Fruit fly (Drosophila melanogaster): ENCODE data around the gene Pex16.
A peak's percentile ranks its signal among the peaks of the same experiment; 100 is the strongest.

The Pex16 gene

dm6 chr3L:20747299-20747925 lies 30.7 kb downstream of the Pex16 start (continued):
- TF ChIP-seq spab (GFP tag; optimal IDR thresholded peaks at IDR 0.05) (no peak), Met (GFP tag; optimal IDR thresholded peaks at IDR 0.05) (peak; percentile 51), CG31627 (GFP tag; optimal IDR thresholded peaks at IDR 0.05) (peak; percentile 47), Blimp-1 (GFP tag; optimal IDR thresholded peaks at IDR 0.05) (peak; percentile 16), CG8319 (GFP tag; optimal IDR thresholded peaks at IDR 0.05) (no peak), Sox14 (GFP tag; optimal IDR thresholded peaks at IDR 0.05) (peak; percentile 2), dsx (GFP tag; optimal IDR thresholded peaks at IDR 0.05; ENCODE audit: poor library complexity, severe bottlenecking) (no peak), lz (GFP tag; optimal IDR thresholded peaks at IDR 0.05) (peak; percentile 57), cyc (GFP tag; optimal IDR thresholded peaks at IDR 0.05) (peak; percentile 28), CG6854 (GFP tag; optimal IDR thresholded peaks at IDR 0.05) (no peak), CG6276 (GFP tag; optimal IDR thresholded peaks at IDR 0.05) (peak; percentile 13), Hr39 (GFP tag; optimal IDR thresholded peaks at IDR 0.05) (peak; percentile 36), CG3919 (GFP tag; optimal IDR thresholded peaks at IDR 0.05) (peak; percentile 28), topi (GFP tag; optimal IDR thresholded peaks at IDR 0.05) (peak; percentile 52), CG8119 (GFP tag; IDR thresholded peaks at IDR 0.05) (peak; percentile 44; the same call in 1 of the 3 replicates), Sox102F (GFP tag; optimal IDR thresholded peaks at IDR 0.05) (peak; percentile 59), svp (GFP tag) (peak; percentile 48), CG34406 (GFP tag; optimal IDR thresholded peaks at IDR 0.05) (peak; percentile 22), acj6 (GFP tag; optimal IDR thresholded peaks at IDR 0.05) (peak; percentile 26), CG10631 (GFP tag; optimal IDR thresholded peaks at IDR 0.05) (peak; percentile 13), fd85E (GFP tag; optimal IDR thresholded peaks at IDR 0.05) (no peak), fd59A (GFP tag; optimal IDR thresholded peaks at IDR 0.05) (no peak), CG7368 (GFP tag; optimal IDR thresholded peaks at IDR 0.05) (no peak), OdsH (GFP tag; optimal IDR thresholded peaks at IDR 0.05) (peak; percentile 3), fkh (GFP tag; optimal IDR thresholded peaks at IDR 0.05) (no peak), Ets96B (tag; optimal IDR thresholded peaks at IDR 0.05) (no peak), Gug (GFP tag; IDR thresholded peaks at IDR 0.05) (no peak), Ets21C (GFP tag; optimal IDR thresholded peaks at IDR 0.05) (peak; percentile 10), achi (GFP tag; optimal IDR thresholded peaks at IDR 0.05) (no peak), CG11762 (GFP tag; optimal IDR thresholded peaks at IDR 0.05; ENCODE audit: insufficient read depth) (peak; percentile 24), CG6792 (GFP tag; optimal IDR thresholded peaks at IDR 0.05) (peak; percentile 41), esn (GFP tag; optimal IDR thresholded peaks at IDR 0.05) (peak; percentile 60), CG6163 (GFP tag; IDR thresholded peaks at IDR 0.05) (no peak), CG10669 (GFP tag; optimal IDR thresholded peaks at IDR 0.05) (peak; percentile 3), vri (GFP tag; optimal IDR thresholded peaks at IDR 0.05) (no peak), CG1621 (tag; optimal IDR thresholded peaks at IDR 0.05) (no peak), Eip75B (GFP tag; optimal IDR thresholded peaks at IDR 0.05) (peak; percentile 15), eg (GFP tag; IDR thresholded peaks at IDR 0.05) (no peak), Eip78C (GFP tag) (peak; percentile 90)

dm6 chr3L:20739414-20739813 lies 38.6 kb downstream of the Pex16 start, which contains the start of gene Gr77a:
Gene Gr77a (minus strand): TSS chr3L:20739430.
- TF ChIP-seq CG10631 (GFP tag; optimal IDR thresholded peaks at IDR 0.05) (peak; percentile 58), pdm3 (GFP tag; optimal IDR thresholded peaks at IDR 0.05) (no peak), Hr38 (GFP tag; optimal IDR thresholded peaks at IDR 0.05) (no peak), spab (GFP tag; optimal IDR thresholded peaks at IDR 0.05) (peak; percentile 27), Sox14 (GFP tag; optimal IDR thresholded peaks at IDR 0.05) (no peak), CG34406 (GFP tag; optimal IDR thresholded peaks at IDR 0.05) (peak; percentile 40), acj6 (GFP tag; optimal IDR thresholded peaks at IDR 0.05) (peak; percentile 29), lz (GFP tag; optimal IDR thresholded peaks at IDR 0.05) (no peak), CG9139 (GFP tag; optimal IDR thresholded peaks at IDR 0.05) (no peak), fkh (GFP tag; optimal IDR thresholded peaks at IDR 0.05) (no peak), Ets96B (tag; optimal IDR thresholded peaks at IDR 0.05) (peak; percentile 41), OdsH (GFP tag; optimal IDR thresholded peaks at IDR 0.05) (peak; percentile 32), CG6163 (GFP tag; IDR thresholded peaks at IDR 0.05) (no peak), CG10669 (GFP tag; optimal IDR thresholded peaks at IDR 0.05) (peak; percentile 42), CG4318 (GFP tag; optimal IDR thresholded peaks at IDR 0.05) (no peak), CG8119 (GFP tag; IDR thresholded peaks at IDR 0.05) (no peak), CG7368 (GFP tag; optimal IDR thresholded peaks at IDR 0.05) (no peak), vri (GFP tag; optimal IDR thresholded peaks at IDR 0.05) (no peak), CG11762 (GFP tag; optimal IDR thresholded peaks at IDR 0.05; ENCODE audit: insufficient read depth) (no peak), achi (GFP tag; optimal IDR thresholded peaks at IDR 0.05) (peak; percentile 29), Hr4 (GFP tag; optimal IDR thresholded peaks at IDR 0.05) (no peak), CG6276 (GFP tag; optimal IDR thresholded peaks at IDR 0.05) (no peak), CG1621 (tag; optimal IDR thresholded peaks at IDR 0.05) (no peak), CG3032 (tag; optimal IDR thresholded peaks at IDR 0.05) (peak; percentile 50), CG32006 (GFP tag; optimal IDR thresholded peaks at IDR 0.05) (peak; percentile 26), Blimp-1 (GFP tag; optimal IDR thresholded peaks at IDR 0.05) (no peak), Sox15 (GFP tag; optimal IDR thresholded peaks at IDR 0.05) (peak; percentile 1), net (GFP tag; optimal IDR thresholded peaks at IDR 0.05) (no peak), Met (GFP tag; optimal IDR thresholded peaks at IDR 0.05) (no peak), Gug (GFP tag; IDR thresholded peaks at IDR 0.05) (no peak)

Data from whole organism, prepupa.